Fruit fly (Drosophila melanogaster): Measurements from ENCODE around the gene Or35a.
"Not testable (repeated sequence)": the region's sequence is repeated elsewhere in the genome, so short reads cannot be mapped to it uniquely, and the experiment has no call there.

- not testable (repeated sequence) for TF ChIP-seq CG34367 (tag; optimal IDR thresholded peaks at IDR 0.05); CG14655 (GFP tag; optimal IDR thresholded peaks at IDR 0.05); CG10348 (GFP tag; IDR thresholded peaks at IDR 0.05); CG17806 (tag; optimal IDR thresholded peaks at IDR 0.05); CG12605 (GFP tag; IDR thresholded peaks at IDR 0.05); CG8159 (tag; optimal IDR thresholded peaks at IDR 0.05); CG9948 (tag; optimal IDR thresholded peaks at IDR 0.05); rn (GFP tag; IDR thresholded peaks at IDR 0.05); CG4496 (GFP tag; IDR thresholded peaks at IDR 0.05); D1 (tag; optimal IDR thresholded peaks at IDR 0.05); fd96Ca (GFP tag; IDR thresholded peaks at IDR 0.05); CG8301 (tag; optimal IDR thresholded peaks at IDR 0.05); Ets98B (GFP tag; IDR thresholded peaks at IDR 0.05)
Measured at dm6 chr2L:15669874-15670273, 46.5 kb upstream of the Or35a start, which contains the start of gene CG18478.
